Fruit fly (Drosophila melanogaster) S2 (cell line): ENCODE data around the gene Cdc7.

Experiments used
- CG8478 ChIP-seq: fragments of >200 bp; optimal IDR thresholded peaks from 2 replicates; lab custom pipeline; 2018
- CTCF ChIP-seq, 2 experiments: fragments of >200 bp; optimal IDR thresholded peaks; 2 replicates each; lab custom pipeline; 2018

Gene Cdc7

DNA sequence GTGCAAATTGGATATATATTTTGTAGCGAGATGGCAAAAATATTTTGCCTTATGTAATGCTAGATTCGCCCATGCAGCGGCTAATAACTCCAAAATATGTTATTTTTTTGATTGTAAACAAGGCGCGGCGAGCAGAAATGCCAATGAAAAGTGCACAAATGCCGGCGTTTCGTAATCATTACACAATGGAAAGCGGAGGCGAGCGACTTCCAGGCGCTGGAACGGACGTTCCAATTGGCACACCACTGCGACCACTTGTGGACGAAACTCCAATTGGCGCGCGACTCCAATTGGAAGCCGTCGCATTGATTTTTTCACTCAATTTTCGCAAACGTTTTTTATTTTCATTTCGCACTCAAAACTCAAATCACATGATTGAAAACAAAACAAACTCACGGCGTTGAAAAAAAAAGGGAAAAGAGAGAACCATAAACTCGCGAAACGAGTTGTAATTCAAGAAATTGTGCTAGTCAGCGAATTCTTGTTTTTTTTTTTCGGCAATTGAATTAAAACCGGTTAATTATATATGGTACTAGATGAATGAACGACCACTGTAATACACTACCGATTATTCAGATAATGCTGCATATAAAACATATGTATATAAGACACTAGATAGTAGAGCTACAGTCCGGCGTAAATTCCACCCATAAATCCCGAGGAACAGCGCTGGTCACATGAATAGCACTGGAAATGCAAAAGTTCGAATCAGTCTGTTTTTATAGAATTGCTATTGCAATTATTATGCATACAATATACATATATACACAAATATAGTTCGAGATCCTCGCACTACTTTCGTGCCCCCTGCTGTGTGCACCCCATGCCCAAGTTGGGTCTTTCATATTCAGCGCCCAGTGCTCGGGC lies 24.5 kb downstream of the Cdc7 start, which contains the start of gene ND-ASHI:
Gene ND-ASHI, minus strand, starts transcription at position 484 of the 867 bp plus-strand sequence.
- TF ChIP-seq CTCF (optimal IDR thresholded peaks at IDR 0.05; lab: Kevin White, UChicago) (no peak), CG8478 (lab: Kevin White, UChicago) (no peak)

dm6 chrX:6679502-6679810 lies 25.1 kb downstream of the Cdc7 start:
- no peak for TF ChIP-seq CTCF (optimal IDR thresholded peaks at IDR 0.05; lab: Kevin White, UChicago)
- TF ChIP-seq CG8478 (lab: Kevin White, UChicago) = no peak

DNA sequence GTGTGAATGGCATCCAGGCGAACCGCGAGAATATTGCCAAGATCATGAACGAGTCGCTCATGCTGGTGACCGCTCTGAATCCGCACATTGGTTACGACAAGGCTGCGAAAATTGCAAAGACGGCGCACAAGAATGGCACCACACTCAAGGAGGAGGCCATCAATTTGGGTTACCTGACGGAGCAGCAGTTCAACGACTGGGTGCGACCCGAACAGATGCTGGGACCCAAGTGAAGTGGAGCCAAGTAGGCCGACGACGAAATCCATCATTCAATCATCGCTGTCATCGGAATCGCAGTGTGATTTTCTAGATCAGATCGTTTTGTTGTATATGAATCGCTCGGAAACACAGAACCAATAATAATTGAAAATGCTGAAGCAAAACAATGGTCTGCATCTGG lies 27.1 kb downstream of the Cdc7 start, which contains the start of gene Fum2:
Gene Fum2, plus strand, starts transcription at position 301 of the 400 bp plus-strand sequence.
- TF ChIP-seq CTCF (optimal IDR thresholded peaks at IDR 0.05; lab: Kevin White, UChicago) (no peak), CG8478 (lab: Kevin White, UChicago) (no peak)

DNA sequence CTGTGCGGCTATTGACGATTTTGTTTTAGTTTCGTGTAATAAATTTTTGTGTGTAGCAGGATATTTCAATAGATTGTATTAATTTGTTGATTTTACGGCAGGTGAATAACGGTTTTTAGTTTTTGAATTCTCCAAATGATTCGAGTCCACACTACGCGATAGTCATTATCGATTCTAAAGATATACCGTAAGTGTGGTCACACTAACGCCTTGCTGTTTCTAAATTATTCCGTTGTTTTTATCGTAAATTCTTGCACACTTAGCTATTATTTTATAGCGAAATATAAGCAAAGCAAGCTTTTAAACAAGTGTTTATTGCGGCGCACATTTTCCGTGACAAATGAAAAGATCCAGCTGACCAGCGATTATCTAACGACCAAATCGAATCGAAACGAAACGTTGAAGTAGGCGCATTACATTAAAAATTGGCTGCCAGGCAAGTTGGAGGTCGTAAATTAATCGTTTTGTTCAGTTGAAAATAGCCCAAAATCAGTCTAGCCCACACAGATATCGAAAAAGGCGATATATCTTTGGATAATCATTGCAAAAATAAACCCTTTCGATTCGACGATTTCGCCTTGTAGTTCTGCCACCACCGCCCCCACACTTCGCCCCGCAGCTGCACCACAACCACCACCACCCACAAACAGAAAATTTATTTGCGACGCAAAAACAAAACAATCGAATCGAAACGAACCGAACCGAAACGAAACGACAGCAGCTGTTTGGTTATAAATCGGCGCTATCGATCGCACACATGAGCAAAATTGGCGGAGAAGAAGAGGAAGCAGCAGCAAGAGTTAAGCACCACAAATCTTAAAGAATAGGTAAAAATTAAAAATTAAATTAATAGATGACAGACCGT lies 29.5 kb downstream of the Cdc7 start, which contains the start of gene Pink1:
Gene Pink1, plus strand, starts transcription at position 164 of the 865 bp plus-strand sequence.
- TF ChIP-seq CG8478 (lab: Kevin White, UChicago) (no peak), CTCF (optimal IDR thresholded peaks at IDR 0.05; lab: Kevin White, UChicago) (peak in 1 of 2 experiments; percentile 37)

DNA sequence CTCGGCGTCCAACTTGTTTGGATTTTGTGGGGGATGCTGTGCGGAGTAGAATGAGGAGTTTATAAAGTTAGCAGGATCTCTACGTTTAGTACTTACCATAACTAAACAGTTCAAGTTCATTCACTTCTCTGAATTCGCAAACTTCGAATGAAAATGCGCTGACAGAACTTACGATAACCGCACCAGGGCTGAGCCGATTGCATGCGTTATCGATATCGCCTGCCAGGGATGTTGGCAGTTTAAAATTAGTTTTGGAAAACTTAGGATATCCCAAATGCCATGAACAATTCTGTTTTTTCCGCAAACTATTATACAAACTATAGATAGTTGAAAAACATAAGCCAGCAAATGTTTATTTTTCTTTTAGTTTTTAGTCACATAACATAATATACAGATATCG lies 32.9 kb downstream of the Cdc7 start, which contains the start of gene CG44303:
Gene CG44303, minus strand, starts transcription at position 154 of the 400 bp plus-strand sequence.
- TF ChIP-seq CG8478 (lab: Kevin White, UChicago) = no peak
- TF ChIP-seq CTCF (optimal IDR thresholded peaks at IDR 0.05; lab: Kevin White, UChicago) = no peak

DNA sequence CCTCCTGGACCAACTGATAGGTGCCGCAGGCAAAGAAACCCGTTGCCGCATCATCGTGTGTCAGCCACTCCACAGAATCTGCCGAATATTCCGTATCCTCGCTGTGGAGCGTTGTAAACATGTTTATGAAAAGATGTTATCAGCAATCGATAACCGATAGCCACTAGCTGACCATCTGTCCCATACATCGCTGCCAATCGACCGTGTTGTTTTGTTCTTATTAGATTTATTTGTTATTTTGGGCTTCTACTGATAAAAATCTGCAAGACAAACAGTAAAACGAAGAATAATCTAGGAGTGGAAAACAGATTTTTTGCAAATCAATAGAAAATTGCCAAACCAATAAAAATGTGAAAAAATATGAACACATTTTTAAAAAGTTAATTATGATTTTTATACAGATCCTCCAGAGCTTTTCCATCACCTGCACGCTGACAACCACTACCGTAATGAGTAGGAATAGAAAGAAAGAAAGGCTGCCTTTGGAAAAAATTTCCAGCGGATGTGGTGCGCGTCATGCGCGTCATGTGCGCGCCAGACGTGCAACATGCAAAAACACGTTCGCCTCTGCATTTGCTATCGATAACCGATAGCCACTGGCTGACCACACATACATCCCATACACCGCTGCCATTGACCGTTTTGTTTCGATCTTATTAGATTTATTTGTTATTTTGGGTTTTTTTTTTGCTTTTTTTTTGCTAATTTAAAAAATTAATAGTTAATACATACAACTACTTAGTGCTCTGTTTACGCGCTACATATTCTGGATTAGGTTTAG lies 34.5 kb downstream of the Cdc7 start, which contains the start of gene CG3184:
Gene CG3184, minus strand, starts transcription at position 155 of the 781 bp plus-strand sequence.
- TF ChIP-seq CTCF (optimal IDR thresholded peaks at IDR 0.05; lab: Kevin White, UChicago) (no peak), CG8478 (lab: Kevin White, UChicago) (no peak)

DNA sequence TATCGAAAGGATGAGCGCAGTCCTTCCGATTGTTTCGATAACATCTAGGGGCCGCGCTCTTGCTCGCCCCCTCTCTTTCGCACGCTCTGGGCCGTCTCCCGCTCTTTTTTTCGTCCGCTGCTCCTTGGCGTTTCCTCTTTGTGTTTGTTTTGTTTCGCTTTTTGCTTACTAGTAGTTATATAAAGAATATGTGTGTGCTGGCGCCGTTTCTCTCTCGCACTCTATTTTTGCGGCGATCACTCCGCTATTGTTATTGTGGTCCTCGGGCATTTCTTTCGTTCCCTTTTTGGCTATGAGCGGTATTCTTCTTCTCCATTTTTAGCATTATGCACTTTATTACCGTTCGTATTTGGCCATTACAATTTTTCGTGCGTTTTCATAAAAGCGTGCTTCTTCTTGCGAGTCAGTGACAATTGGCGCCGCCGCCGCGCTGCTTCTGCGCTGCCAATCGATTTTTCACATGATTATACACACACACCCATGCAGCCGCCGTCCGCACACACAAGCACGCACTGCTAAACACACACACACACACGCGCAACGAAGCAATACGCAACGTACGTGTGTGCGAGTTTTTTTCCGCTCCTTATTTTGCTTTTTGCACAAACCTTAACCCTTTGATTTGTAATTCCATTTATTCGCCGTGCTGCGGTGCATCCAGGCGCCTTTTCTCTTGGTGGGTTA lies 39.9 kb downstream of the Cdc7 start:
- TF ChIP-seq CG8478 (lab: Kevin White, UChicago) (no peak), CTCF (optimal IDR thresholded peaks at IDR 0.05; lab: Kevin White, UChicago) (no peak)

- no peak for TF ChIP-seq CG8478 (lab: Kevin White, UChicago)
- TF ChIP-seq CTCF (optimal IDR thresholded peaks at IDR 0.05; lab: Kevin White, UChicago) = no peak
These were observed 40.6 kb downstream of the Cdc7 start, which contains the start of gene CG14442 for dm6 chrX:6694979-6695388. CG14442 (minus strand) TSS chrX:6695007.

DNA sequence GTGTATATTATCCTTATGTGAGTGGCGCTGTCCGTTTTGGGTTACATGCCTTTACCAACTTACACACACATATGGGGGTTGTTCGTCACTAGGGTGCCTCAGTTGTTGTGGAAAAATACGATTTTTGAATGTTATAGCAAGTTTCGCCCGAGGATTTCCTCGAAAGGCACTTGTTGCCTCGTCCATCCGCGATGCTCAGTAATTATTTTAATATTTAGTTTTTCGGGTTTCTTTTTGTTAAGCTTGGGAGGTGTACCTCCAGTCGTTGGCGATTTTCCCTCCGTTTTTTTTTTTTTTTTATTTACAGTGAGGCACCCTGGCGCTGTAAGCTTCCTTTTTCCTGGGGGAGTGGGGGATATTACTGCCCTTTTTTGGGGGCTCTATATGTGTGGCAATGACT lies 42.1 kb downstream of the Cdc7 start:
- TF ChIP-seq CG8478 (lab: Kevin White, UChicago) (no peak), CTCF (optimal IDR thresholded peaks at IDR 0.05; lab: Kevin White, UChicago) (no peak)

dm6 chrX:6698248-6698812 lies 44.0 kb downstream of the Cdc7 start, which contains the start of gene CG14440:
CG14440 (minus strand) TSS chrX:6698567.
- no peak for TF ChIP-seq CG8478 (lab: Kevin White, UChicago)
- TF ChIP-seq CTCF (optimal IDR thresholded peaks at IDR 0.05; lab: Kevin White, UChicago) = no peak

- TF ChIP-seq CG8478 (lab: Kevin White, UChicago) = no peak
- TF ChIP-seq CTCF (optimal IDR thresholded peaks at IDR 0.05; lab: Kevin White, UChicago) = no peak
These were observed 45.0 kb downstream of the Cdc7 start, which contains the start of gene CG14441 for dm6 chrX:6699255-6699885. CG14441 (plus strand) TSS chrX:6699508.

DNA sequence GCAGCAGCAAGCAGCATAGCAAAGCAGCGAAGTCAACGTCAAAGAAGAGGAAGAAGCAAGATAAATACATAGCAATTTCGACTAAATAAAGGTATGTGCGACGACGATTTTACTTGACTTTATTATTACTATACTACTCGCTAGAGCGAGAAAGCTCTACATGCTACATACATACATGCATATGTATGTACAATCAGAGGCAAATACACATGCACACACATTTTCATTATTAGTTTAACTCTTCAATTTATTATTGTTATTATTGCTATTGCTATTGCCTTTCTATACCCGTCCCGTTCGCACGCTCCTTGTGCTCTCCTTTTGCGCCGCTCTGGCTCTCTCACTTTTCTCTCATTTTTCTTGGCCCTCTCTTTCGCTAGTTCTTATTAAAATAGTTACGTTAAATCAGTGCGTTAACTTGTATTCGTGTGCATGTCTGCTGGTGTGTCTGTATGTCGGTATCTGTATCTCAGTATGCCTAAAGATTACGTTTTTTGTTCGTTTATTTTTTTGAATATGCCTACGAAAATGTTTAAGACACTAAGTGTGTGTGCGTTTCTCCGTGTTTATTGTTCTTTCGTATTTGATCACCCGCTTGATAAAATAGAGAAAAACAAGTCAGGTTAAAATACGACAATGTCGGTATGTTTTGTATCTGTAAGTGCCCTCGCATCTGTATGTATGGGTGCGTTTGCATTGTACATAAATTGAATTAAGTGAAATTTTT lies 46.1 kb downstream of the Cdc7 start:
- TF ChIP-seq CG8478 (lab: Kevin White, UChicago) (no peak), CTCF (optimal IDR thresholded peaks at IDR 0.05; lab: Kevin White, UChicago) (no peak)
